Worm (Caenorhabditis elegans) whole organism, L2 larva: ENCODE results near the gene sax-3.

Experiments
- C34F6.9 ChIP-seq: fragments of 150-350 bp; optimal IDR thresholded peaks from 2 replicates; lab custom pipeline; 2014; ENCODE audit warnings: missing biosample characterization, missing genetic modification characterization
- F13H6.1 ChIP-seq: sonication (generic microtip); optimal IDR thresholded peaks from 2 replicates; lab custom pipeline; 2016; ENCODE audit warnings: missing genetic modification characterization, missing compliant biosample characterization
- R02D3.7 ChIP-seq: fragments of 150-350 bp; optimal IDR thresholded peaks from 2 replicates; lab custom pipeline; 2014; ENCODE audit warnings: missing biosample characterization, missing genetic modification characterization
- Y55F3AM.14 ChIP-seq: fragments of 200-800 bp; sonication (Bioruptor generic); optimal IDR thresholded peaks from 2 replicates; lab custom pipeline; 2018; ENCODE audit warnings: mild to moderate bottlenecking, missing genetic modification characterization, missing compliant biosample characterization
- ZK546.5 ChIP-seq: sonication (generic microtip); optimal IDR thresholded peaks from 2 replicates; lab custom pipeline; 2017; ENCODE audit warnings: missing biosample characterization, missing genetic modification characterization
- alr-1 ChIP-seq: fragments of 150-350 bp; optimal IDR thresholded peaks from 2 replicates; lab custom pipeline; 2014; ENCODE audit warnings: missing biosample characterization, missing genetic modification characterization
- aly-2 ChIP-seq: fragments of 150-350 bp; optimal IDR thresholded peaks from 2 replicates; lab custom pipeline; 2014; ENCODE audit warnings: missing biosample characterization, missing genetic modification characterization
- ama-1 ChIP-seq: fragments of 150-350 bp; optimal IDR thresholded peaks from 2 replicates; lab custom pipeline; 2018; ENCODE audit warnings: inconsistent platforms
- blmp-1 ChIP-seq: sonication (generic microtip); optimal IDR thresholded peaks from 2 replicates; lab custom pipeline; 2017; ENCODE audit warnings: missing genetic modification characterization, mild to moderate bottlenecking, missing compliant biosample characterization, antibody characterized with exemption, moderate library complexity; ENCODE audit not compliant: insufficient read depth
- ceh-16 ChIP-seq: fragments of 150-350 bp; optimal IDR thresholded peaks from 2 replicates; lab custom pipeline; 2014; ENCODE audit warnings: missing biosample characterization, missing genetic modification characterization
- ceh-82 ChIP-seq: fragments of 150-350 bp; optimal IDR thresholded peaks from 2 replicates; lab custom pipeline; 2014; ENCODE audit warnings: missing biosample characterization, missing genetic modification characterization
- crh-2 ChIP-seq: sonication (generic microtip); optimal IDR thresholded peaks from 2 replicates; lab custom pipeline; 2017; ENCODE audit warnings: missing biosample characterization, missing genetic modification characterization
- dmd-4 ChIP-seq: sonication (generic microtip); optimal IDR thresholded peaks from 2 replicates; lab custom pipeline; 2017; ENCODE audit warnings: missing biosample characterization, missing genetic modification characterization
- egl-27 ChIP-seq: sonication (generic microtip); optimal IDR thresholded peaks from 3 replicates; lab custom pipeline; 2017; ENCODE audit warnings: missing biosample characterization, missing genetic modification reagents, missing genetic modification characterization
- elt-1 ChIP-seq: fragments of 150-350 bp; optimal IDR thresholded peaks from 2 replicates; lab custom pipeline; 2014; ENCODE audit warnings: missing biosample characterization, missing genetic modification characterization
- elt-3 ChIP-seq: sonication (generic microtip); optimal IDR thresholded peaks from 2 replicates; lab custom pipeline; 2017; ENCODE audit warnings: missing biosample characterization, missing genetic modification characterization
- fos-1 ChIP-seq: fragments of 150-350 bp; optimal IDR thresholded peaks from 2 replicates; lab custom pipeline; 2014; ENCODE audit warnings: missing biosample characterization, missing genetic modification characterization
- gmeb-1 ChIP-seq: fragments of 150-350 bp; optimal IDR thresholded peaks from 2 replicates; lab custom pipeline; 2014; ENCODE audit warnings: missing biosample characterization, missing genetic modification characterization
- lin-11 ChIP-seq: fragments of 150-350 bp; sonication (generic microtip); optimal IDR thresholded peaks from 2 replicates; lab custom pipeline; 2014; ENCODE audit warnings: missing biosample characterization, missing genetic modification characterization, inconsistent platforms, mixed read lengths
- lin-13 ChIP-seq: fragments of 150-350 bp; optimal IDR thresholded peaks from 2 replicates; lab custom pipeline; 2014; ENCODE audit warnings: missing biosample characterization, missing genetic modification reagents, missing genetic modification characterization
- lin-39 ChIP-seq: fragments of 150-350 bp; optimal IDR thresholded peaks from 2 replicates; lab custom pipeline; 2014; ENCODE audit warnings: missing biosample characterization, missing genetic modification reagents, missing genetic modification characterization
- lsy-2 ChIP-seq, 2 experiments: fragments of 150-350 bp in 1 of 2; sonication (generic microtip) in 1 of 2; optimal IDR thresholded peaks; 2 replicates each; lab custom pipeline; 2014 to 2017; ENCODE audit warnings: missing biosample characterization in 2 of 2, missing genetic modification characterization in 2 of 2
- mab-5 ChIP-seq: fragments of 150-350 bp; optimal IDR thresholded peaks from 2 replicates; lab custom pipeline; 2014; ENCODE audit warnings: missing biosample characterization, missing genetic modification characterization
- mbf-1 ChIP-seq: sonication (generic microtip); optimal IDR thresholded peaks from 2 replicates; lab custom pipeline; 2017; ENCODE audit warnings: missing biosample characterization, missing genetic modification characterization
- mdl-1 ChIP-seq, 2 experiments: fragments of 150-350 bp in 1 of 2; sonication (generic microtip) in 1 of 2; optimal IDR thresholded peaks; 2 replicates each; lab custom pipeline; 2017; ENCODE audit warnings: missing biosample characterization in 2 of 2, missing genetic modification characterization in 2 of 2
- nhr-10 ChIP-seq: sonication (generic microtip); optimal IDR thresholded peaks from 2 replicates; lab custom pipeline; 2017; ENCODE audit warnings: missing biosample characterization, missing genetic modification characterization
- nhr-11 ChIP-seq: fragments of 150-350 bp; optimal IDR thresholded peaks from 2 replicates; lab custom pipeline; 2014; ENCODE audit warnings: missing biosample characterization, missing genetic modification characterization
- nhr-12 ChIP-seq: fragments of 150-350 bp; optimal IDR thresholded peaks from 2 replicates; lab custom pipeline; 2014; ENCODE audit warnings: missing biosample characterization, missing genetic modification characterization
- nhr-129 ChIP-seq: fragments of 150-350 bp; optimal IDR thresholded peaks from 2 replicates; lab custom pipeline; 2014; ENCODE audit warnings: missing biosample characterization, missing genetic modification characterization
- nhr-21 ChIP-seq: fragments of 150-350 bp; optimal IDR thresholded peaks from 2 replicates; lab custom pipeline; 2014; ENCODE audit warnings: missing biosample characterization, missing genetic modification characterization
- nhr-23 ChIP-seq: fragments of 150-350 bp; optimal IDR thresholded peaks from 2 replicates; lab custom pipeline; 2014; ENCODE audit warnings: missing biosample characterization, missing genetic modification reagents, missing genetic modification characterization
- nhr-237 ChIP-seq: fragments of 150-350 bp; optimal IDR thresholded peaks from 2 replicates; lab custom pipeline; 2014; ENCODE audit warnings: missing biosample characterization, missing genetic modification characterization
- nhr-25 ChIP-seq: fragments of 150-350 bp; sonication (generic microtip); optimal IDR thresholded peaks from 3 replicates; lab custom pipeline; 2014; ENCODE audit warnings: missing biosample characterization, missing genetic modification characterization
- nhr-6 ChIP-seq: fragments of 150-350 bp; optimal IDR thresholded peaks from 2 replicates; lab custom pipeline; 2014; ENCODE audit warnings: missing biosample characterization, missing genetic modification characterization
- nhr-77 ChIP-seq: fragments of 150-350 bp; optimal IDR thresholded peaks from 2 replicates; lab custom pipeline; 2014; ENCODE audit warnings: missing biosample characterization, missing genetic modification characterization
- peb-1 ChIP-seq: fragments of 150-350 bp; optimal IDR thresholded peaks from 2 replicates; lab custom pipeline; 2014; ENCODE audit warnings: missing biosample characterization, missing genetic modification characterization
- sem-4 ChIP-seq: fragments of 150-350 bp; optimal IDR thresholded peaks from 2 replicates; lab custom pipeline; 2014; ENCODE audit warnings: missing biosample characterization, missing genetic modification reagents, missing genetic modification characterization
- skn-1 ChIP-seq: sonication (generic microtip); optimal IDR thresholded peaks from 2 replicates; lab custom pipeline; 2017; ENCODE audit warnings: missing biosample characterization, missing genetic modification characterization
- sma-3 ChIP-seq: sonication (generic microtip); optimal IDR thresholded peaks from 2 replicates; lab custom pipeline; 2016; ENCODE audit warnings: missing genetic modification reagents, missing genetic modification characterization, missing compliant biosample characterization
- sma-9 ChIP-seq, 2 experiments: fragments of 150-350 bp in 1 of 2; sonication (generic microtip) in 1 of 2; optimal IDR thresholded peaks; 2 replicates each; lab custom pipeline; 2014 to 2016; ENCODE audit warnings: missing genetic modification characterization in 2 of 2, mild to moderate bottlenecking in 1 of 2, missing biosample characterization in 1 of 2, missing compliant biosample characterization in 1 of 2, missing genetic modification reagents in 1 of 2, moderate library complexity in 1 of 2
- snpc-4 ChIP-seq: fragments of 150-350 bp; optimal IDR thresholded peaks from 2 replicates; lab custom pipeline; 2014; ENCODE audit warnings: missing biosample characterization, missing genetic modification characterization
- unc-39 ChIP-seq: fragments of 150-350 bp; optimal IDR thresholded peaks from 2 replicates; lab custom pipeline; 2014; ENCODE audit warnings: missing biosample characterization, missing genetic modification characterization
- unc-55 ChIP-seq: fragments of 150-350 bp; sonication (generic microtip); optimal IDR thresholded peaks from 3 replicates; lab custom pipeline; 2014; ENCODE audit warnings: missing biosample characterization, missing genetic modification reagents, missing genetic modification characterization
- unc-62 ChIP-seq: fragments of 150-350 bp; optimal IDR thresholded peaks from 2 replicates; lab custom pipeline; 2014; ENCODE audit warnings: missing biosample characterization, missing genetic modification reagents, missing genetic modification characterization
- zag-1 ChIP-seq: fragments of 150-350 bp; optimal IDR thresholded peaks from 2 replicates; lab custom pipeline; 2014; ENCODE audit warnings: missing biosample characterization, missing genetic modification characterization
- ztf-1 ChIP-seq: fragments of 200-800 bp; sonication (Bioruptor generic); conservative IDR thresholded peaks from 2 replicates; pipeline ENCODE4 v1.3.6; 2022; ENCODE audit warnings: missing genetic modification characterization, missing compliant biosample characterization
- ztf-11 ChIP-seq: sonication (generic microtip); optimal IDR thresholded peaks from 2 replicates; lab custom pipeline; 2017; ENCODE audit warnings: missing biosample characterization, missing genetic modification characterization
- ztf-4 ChIP-seq: fragments of 150-350 bp; optimal IDR thresholded peaks from 2 replicates; lab custom pipeline; 2014; ENCODE audit warnings: missing biosample characterization, missing genetic modification characterization

sax-3 gene

ce11 chrX:3455561-3455960 lies 10.2 kb downstream of the sax-3 start:
- no peak for TF ChIP-seq nhr-23 (tag; lab: Kevin White, UChicago)
- no peak for TF ChIP-seq gmeb-1 (tag; lab: Kevin White, UChicago)
- no peak for TF ChIP-seq lin-13
- TF ChIP-seq aly-2: no peak
- peak; percentile 61 for TF ChIP-seq sma-9 (GFP tag; optimal IDR thresholded peaks at IDR 0.05; lab: Kevin White, UChicago)
- no peak for TF ChIP-seq sma-9 (tag; optimal IDR thresholded peaks at IDR 0.05; lab: Kevin White, UChicago)
- no peak for TF ChIP-seq nhr-129 (tag; lab: Kevin White, UChicago)
- no peak for TF ChIP-seq alr-1 (tag; lab: Kevin White, UChicago)
- no peak for TF ChIP-seq R02D3.7 (tag; lab: Kevin White, UChicago)
- TF ChIP-seq C34F6.9 (tag; lab: Kevin White, UChicago): peak; percentile 22
- TF ChIP-seq mbf-1 (tag; lab: Kevin White, UChicago): no peak
- TF ChIP-seq Y55F3AM.14 (GFP tag; lab: Kevin White, UChicago): no peak
- TF ChIP-seq egl-27: no peak
- TF ChIP-seq nhr-77: no peak
- no peak for TF ChIP-seq nhr-11
- no peak for TF ChIP-seq ztf-4 (tag; lab: Kevin White, UChicago)
- no peak for TF ChIP-seq nhr-237 (tag; lab: Kevin White, UChicago)
- TF ChIP-seq nhr-6 (tag; lab: Kevin White, UChicago): no peak
- TF ChIP-seq nhr-21: no peak
- TF ChIP-seq mab-5: peak; percentile 82
- TF ChIP-seq zag-1 (tag; lab: Kevin White, UChicago): no peak
- TF ChIP-seq ZK546.5: no peak
- TF ChIP-seq fos-1 (tag; lab: Kevin White, UChicago): no peak
- no peak for TF ChIP-seq peb-1
- no peak for TF ChIP-seq ztf-11 (tag; lab: Kevin White, UChicago)
- no peak for TF ChIP-seq crh-2
- TF ChIP-seq ama-1: no peak
- no peak for TF ChIP-seq ztf-1
- peak; percentile 2 for TF ChIP-seq unc-55
- TF ChIP-seq dmd-4 (tag; lab: Kevin White, UChicago): no peak
- TF ChIP-seq lin-39 (tag; lab: Kevin White, UChicago): peak; percentile 65
- no peak for TF ChIP-seq elt-1 (tag; lab: Kevin White, UChicago)
- no peak for TF ChIP-seq ceh-82 (tag; lab: Kevin White, UChicago)
- no peak for TF ChIP-seq nhr-10 (tag; lab: Kevin White, UChicago)
- TF ChIP-seq ceh-16: no peak
- TF ChIP-seq unc-39 (tag; lab: Kevin White, UChicago): no peak
- peak; percentile 76 for TF ChIP-seq F13H6.1 (tag; lab: Kevin White, UChicago)
- TF ChIP-seq sma-3 (GFP tag; lab: Kevin White, UChicago): no peak
- no peak for TF ChIP-seq sem-4 (tag; lab: Kevin White, UChicago)
- TF ChIP-seq skn-1: no peak
- TF ChIP-seq blmp-1 (tag; lab: Kevin White, UChicago): no peak
- TF ChIP-seq lsy-2 (tag; optimal IDR thresholded peaks at IDR 0.05; lab: Kevin White, UChicago): peak in 1 of 2 experiments; percentile 19
- TF ChIP-seq snpc-4: no peak
- no peak for TF ChIP-seq nhr-12 (tag; lab: Kevin White, UChicago)
- no peak for TF ChIP-seq lin-11 (tag; lab: Kevin White, UChicago)
- no peak for TF ChIP-seq mdl-1 (tag; optimal IDR thresholded peaks at IDR 0.05; lab: Kevin White, UChicago)
- no peak for TF ChIP-seq unc-62 (GFP tag; lab: Kevin White, UChicago)
- TF ChIP-seq elt-3 (tag; lab: Kevin White, UChicago): no peak
- TF ChIP-seq nhr-25 (tag; lab: Kevin White, UChicago): no peak
